Worm (Caenorhabditis elegans) whole organism, midembryonic: ENCODE data around the gene F56A8.9.

ENCODE experiments used
- cog-1 ChIP-seq: sonication (generic microtip); optimal IDR thresholded peaks from 2 replicates; lab custom pipeline; 2016; ENCODE audit warnings: missing genetic modification characterization, missing compliant biosample characterization
- klf-2 ChIP-seq: fragments of 200-800 bp; sonication (Bioruptor generic); conservative IDR thresholded peaks from 2 replicates; pipeline ENCODE4 v1.3.6; 2022; ENCODE audit warnings: missing genetic modification reagents, missing genetic modification characterization, missing compliant biosample characterization
- med-1 ChIP-seq: sonication (generic microtip); optimal IDR thresholded peaks from 2 replicates; lab custom pipeline; 2017; ENCODE audit warnings: missing genetic modification characterization, mild to moderate bottlenecking, missing compliant biosample characterization, antibody characterized with exemption, missing genetic modification reagents; ENCODE audit not compliant: insufficient read depth
- ztf-23 ChIP-seq: fragments of 200-800 bp; sonication (Bioruptor generic); IDR thresholded peaks from 2 replicates; pipeline ENCODE4 v1.3.6; 2022; ENCODE audit warnings: missing genetic modification reagents, missing genetic modification characterization, missing compliant biosample characterization

- no peak for TF ChIP-seq med-1 (GFP tag; lab: Kevin White, UChicago)
- no peak for TF ChIP-seq klf-2 (GFP tag; lab: Robert Waterston, UW)
- TF ChIP-seq ztf-23, result 0 out of 2 replicates have a peak, but pooled peaks have one; percentile 48
- no peak for TF ChIP-seq cog-1 (tag; lab: Kevin White, UChicago)
Measured at ce11 chrIII:13224395-13224794, 30.1 kb upstream of the F56A8.9 start.
